Fruit fly (Drosophila melanogaster) whole organism, pupa: Measurements from ENCODE around the gene CG8117.
A peak's percentile ranks its signal among the peaks of the same experiment; 100 is the strongest.

Source experiments
- CG10348 ChIP-seq: fragments of 200-800 bp; sonication (Bioruptor generic); IDR thresholded peaks from 2 replicates; pipeline ENCODE4 v1.3.6; 2022; ENCODE audit warnings: missing biosample characterization, missing genetic modification characterization
- CG12605 ChIP-seq: fragments of 200-800 bp; sonication (Bioruptor generic); IDR thresholded peaks from 2 replicates; pipeline ENCODE4 v1.3.6; 2022; ENCODE audit warnings: missing biosample characterization, missing genetic modification characterization
- CG13204 ChIP-seq: fragments of 200-800 bp; sonication (Bioruptor generic); optimal IDR thresholded peaks from 2 replicates; lab custom pipeline; 2018; ENCODE audit warnings: missing biosample characterization, mild to moderate bottlenecking, missing genetic modification characterization, moderate library complexity
- CG14655 ChIP-seq: fragments of 200-800 bp; sonication (Bioruptor generic); optimal IDR thresholded peaks from 3 replicates; lab custom pipeline; 2017; ENCODE audit warnings: mild to moderate bottlenecking, missing biosample characterization, missing genetic modification reagents, missing genetic modification characterization
- CG17806 ChIP-seq: fragments of 200-800 bp; sonication (Bioruptor generic); optimal IDR thresholded peaks from 2 replicates; lab custom pipeline; 2018; ENCODE audit warnings: missing biosample characterization, mild to moderate bottlenecking, missing genetic modification characterization, moderate library complexity
- CG32121 ChIP-seq: fragments of 200-800 bp; sonication (Bioruptor generic); IDR thresholded peaks from 2 replicates; pipeline ENCODE4 v1.3.6; 2022; ENCODE audit warnings: missing biosample characterization, missing genetic modification characterization
- CG34367 ChIP-seq: fragments of 200-800 bp; sonication (Bioruptor generic); optimal IDR thresholded peaks from 2 replicates; lab custom pipeline; 2018; ENCODE audit warnings: missing biosample characterization, mild to moderate bottlenecking, missing genetic modification characterization
- CG4496 ChIP-seq: fragments of 200-800 bp; sonication (Bioruptor generic); IDR thresholded peaks from 3 replicates; pipeline ENCODE4 v1.3.6; 2022; ENCODE audit warnings: missing biosample characterization, missing genetic modification characterization
- CG9948 ChIP-seq: fragments of 200-800 bp; sonication (Bioruptor generic); optimal IDR thresholded peaks from 2 replicates; lab custom pipeline; 2018; ENCODE audit warnings: missing biosample characterization, mild to moderate bottlenecking, missing genetic modification characterization, moderate library complexity
- EcR ChIP-seq: fragments of 200-800 bp; sonication (Bioruptor generic); optimal IDR thresholded peaks from 3 replicates; lab custom pipeline; 2019; ENCODE audit warnings: missing biosample characterization, missing genetic modification characterization, mild to moderate bottlenecking, moderate library complexity, missing genetic modification reagents
- Pif1A ChIP-seq: fragments of 200-800 bp; sonication (Bioruptor generic); optimal IDR thresholded peaks from 3 replicates; lab custom pipeline; 2016; ENCODE audit warnings: missing biosample characterization, missing genetic modification characterization
- rn ChIP-seq: fragments of 200-800 bp; sonication (Bioruptor generic); IDR thresholded peaks from 2 replicates; pipeline ENCODE4 v1.3.6; 2022; ENCODE audit warnings: missing biosample characterization, missing genetic modification characterization

DNA sequence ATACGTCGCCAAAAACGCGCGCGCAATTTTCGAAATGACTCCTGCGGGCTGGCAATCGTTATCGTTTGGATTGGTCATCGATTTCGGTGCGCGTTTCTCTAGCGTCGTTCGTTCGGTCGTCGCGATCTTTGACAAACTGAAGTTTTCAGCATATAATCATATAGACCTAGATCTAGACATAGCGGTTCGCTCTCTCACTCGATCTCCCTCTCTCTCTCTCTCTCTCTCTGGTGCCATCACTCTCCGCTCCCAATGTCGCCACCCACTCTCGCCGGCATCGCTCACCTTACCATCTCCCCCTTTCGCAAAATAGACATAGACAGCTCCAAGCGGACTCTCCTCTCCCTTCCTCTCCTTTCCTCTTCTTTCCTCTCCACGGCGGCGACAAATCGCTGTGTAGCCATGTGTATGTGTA is 10.7 kb upstream of the CG8117 start, which contains the start of gene sog:
- TF ChIP-seq CG17806 (tag; lab: Kevin White, UChicago) (no peak), EcR (GFP tag; lab: Kevin White, UChicago) (no peak), Pif1A (GFP tag; lab: Kevin White, UChicago) (no peak), CG12605 (GFP tag; lab: Robert Waterston, UW) (no peak), CG14655 (GFP tag; lab: Kevin White, UChicago) (no peak), CG32121 (GFP tag; lab: Robert Waterston, UW) (peak; percentile 41; the same call in 1 of the 2 replicates), CG9948 (tag; lab: Kevin White, UChicago) (no peak), CG4496 (GFP tag; lab: Robert Waterston, UW) (no peak), CG10348 (GFP tag; lab: Robert Waterston, UW) (no peak), rn (GFP tag; lab: Robert Waterston, UW) (no peak), CG13204 (GFP tag; lab: Kevin White, UChicago) (no peak), CG34367 (no peak)
